Worm (Caenorhabditis elegans) whole organism, L1 larva: ENCODE results near the gene ooc-5.
A peak's percentile ranks its signal among the peaks of the same experiment; 100 is the strongest.

Experiments used
- C16A3.4 ChIP-seq: fragments of 150-350 bp; optimal IDR thresholded peaks from 2 replicates; lab custom pipeline; 2014; ENCODE audit warnings: missing biosample characterization, missing genetic modification characterization
- Y116A8C.19 ChIP-seq: sonication (generic microtip); optimal IDR thresholded peaks from 2 replicates; lab custom pipeline; 2016; ENCODE audit warnings: missing compliant biosample characterization, missing genetic modification characterization, borderline replicate concordance
- alr-1 ChIP-seq: fragments of 200-800 bp; sonication (Bioruptor generic); optimal IDR thresholded peaks from 2 replicates; lab custom pipeline; 2018; ENCODE audit warnings: borderline replicate concordance, mild to moderate bottlenecking, missing genetic modification characterization, missing compliant biosample characterization
- ama-1 ChIP-seq: fragments of 150-350 bp; optimal IDR thresholded peaks from 2 replicates; lab custom pipeline; 2014
- ceh-82 ChIP-seq, 3 experiments: fragments of 150-350 bp in 1 of 3; sonication (generic microtip) in 2 of 3; optimal IDR thresholded peaks; 2 replicates each; lab custom pipeline; 2014 to 2017; ENCODE audit warnings: missing biosample characterization in 3 of 3, missing genetic modification characterization in 3 of 3
- ceh-88 ChIP-seq: fragments of 200-800 bp; sonication (Bioruptor generic); IDR thresholded peaks from 2 replicates; pipeline ENCODE4 v1.3.6; 2022; ENCODE audit warnings: missing genetic modification characterization, missing compliant biosample characterization
- efl-1 ChIP-seq, 4 experiments: fragments of 150-350 bp; optimal IDR thresholded peaks in 3 of 4; peaks in 1 of 4; 1 replicate in 1 of 4; 2 replicates in 3 of 4; lab custom pipeline; 2014; ENCODE audit warnings: missing biosample characterization in 2 of 4, missing genetic modification characterization in 2 of 4, missing genetic modification reagents in 2 of 4
- egl-27 ChIP-seq, 2 experiments: fragments of 150-350 bp in 1 of 2; sonication (generic microtip); optimal IDR thresholded peaks; 3 replicates each; lab custom pipeline; 2017 to 2018; ENCODE audit warnings: missing biosample characterization in 2 of 2, missing genetic modification characterization in 2 of 2, missing genetic modification reagents in 2 of 2
- fkh-10 ChIP-seq: sonication (generic microtip); optimal IDR thresholded peaks from 2 replicates; lab custom pipeline; 2017; ENCODE audit warnings: missing biosample characterization, missing genetic modification reagents, missing genetic modification characterization
- fkh-4 ChIP-seq: sonication (generic microtip); optimal IDR thresholded peaks from 2 replicates; lab custom pipeline; 2016; ENCODE audit warnings: missing compliant biosample characterization, missing genetic modification characterization, borderline replicate concordance
- isw-1 ChIP-seq: fragments of 200-800 bp; sonication (Bioruptor generic); IDR thresholded peaks from 2 replicates; pipeline ENCODE4 v1.3.6; 2022; ENCODE audit warnings: missing genetic modification characterization, missing compliant biosample characterization
- jun-1 ChIP-seq: fragments of 150-350 bp; optimal IDR thresholded peaks from 2 replicates; lab custom pipeline; 2014; ENCODE audit warnings: missing biosample characterization, missing genetic modification reagents, missing genetic modification characterization
- lin-13 ChIP-seq: fragments of 150-350 bp; optimal IDR thresholded peaks from 2 replicates; lab custom pipeline; 2014; ENCODE audit warnings: missing biosample characterization, missing genetic modification reagents, missing genetic modification characterization
- lin-14 ChIP-seq: fragments of 200-800 bp; sonication (Bioruptor generic); optimal IDR thresholded peaks from 2 replicates; lab custom pipeline; 2018; ENCODE audit warnings: mild to moderate bottlenecking, missing genetic modification characterization, moderate library complexity, missing compliant biosample characterization
- lin-35 ChIP-seq, 2 experiments: fragments of 150-350 bp; optimal IDR thresholded peaks; 2 replicates each; lab custom pipeline; 2014; ENCODE audit warnings: missing biosample characterization in 2 of 2, missing genetic modification characterization in 2 of 2, missing genetic modification reagents in 2 of 2
- mab-9 ChIP-seq: fragments of 200-800 bp; sonication (Bioruptor generic); IDR thresholded peaks from 2 replicates; pipeline ENCODE4 v1.3.6; 2022; ENCODE audit warnings: missing genetic modification reagents, missing genetic modification characterization, missing compliant biosample characterization
- mdl-1 ChIP-seq, 2 experiments: fragments of 150-350 bp; optimal IDR thresholded peaks; 2 replicates each; lab custom pipeline; 2014 to 2017; ENCODE audit warnings: missing biosample characterization in 2 of 2, missing genetic modification characterization in 2 of 2, inconsistent platforms in 1 of 2
- nhr-11 ChIP-seq: fragments of 150-350 bp; optimal IDR thresholded peaks from 2 replicates; lab custom pipeline; 2014; ENCODE audit warnings: missing biosample characterization, missing genetic modification characterization
- nhr-12 ChIP-seq: sonication (generic microtip); optimal IDR thresholded peaks from 2 replicates; lab custom pipeline; 2017; ENCODE audit warnings: missing biosample characterization, missing genetic modification characterization
- nhr-19 ChIP-seq: fragments of 200-800 bp; sonication (Bioruptor generic); conservative IDR thresholded peaks from 2 replicates; pipeline ENCODE4 v1.3.6; 2022; ENCODE audit warnings: missing genetic modification characterization, missing compliant biosample characterization
- nhr-20 ChIP-seq: sonication (generic microtip); optimal IDR thresholded peaks from 2 replicates; lab custom pipeline; 2016; ENCODE audit warnings: mild to moderate bottlenecking, missing genetic modification characterization, missing compliant biosample characterization
- nhr-237 ChIP-seq: fragments of 150-350 bp; optimal IDR thresholded peaks from 2 replicates; lab custom pipeline; 2014; ENCODE audit warnings: missing biosample characterization, missing genetic modification characterization
- nhr-28 ChIP-seq: fragments of 150-350 bp; optimal IDR thresholded peaks from 2 replicates; lab custom pipeline; 2014; ENCODE audit warnings: missing biosample characterization, missing genetic modification characterization
- nhr-47 ChIP-seq: sonication (generic microtip); optimal IDR thresholded peaks from 2 replicates; lab custom pipeline; 2016; ENCODE audit warnings: mild to moderate bottlenecking, missing genetic modification characterization, moderate library complexity, missing compliant biosample characterization
- nhr-71 ChIP-seq: sonication (generic microtip); optimal IDR thresholded peaks from 2 replicates; lab custom pipeline; 2016; ENCODE audit warnings: mild to moderate bottlenecking, missing genetic modification characterization, moderate library complexity, missing compliant biosample characterization
- nhr-76 ChIP-seq: sonication (generic microtip); optimal IDR thresholded peaks from 2 replicates; lab custom pipeline; 2017; ENCODE audit warnings: missing biosample characterization, missing genetic modification characterization
- pag-3 ChIP-seq: sonication (generic microtip); optimal IDR thresholded peaks from 2 replicates; lab custom pipeline; 2017; ENCODE audit warnings: missing genetic modification characterization, mild to moderate bottlenecking, missing compliant biosample characterization, antibody characterized with exemption, borderline replicate concordance; ENCODE audit not compliant: insufficient read depth
- rnt-1 ChIP-seq: sonication (generic microtip); optimal IDR thresholded peaks from 2 replicates; lab custom pipeline; 2016; ENCODE audit warnings: mild to moderate bottlenecking, missing genetic modification characterization, moderate library complexity, missing compliant biosample characterization
- snu-23 ChIP-seq: sonication (generic microtip); optimal IDR thresholded peaks from 2 replicates; lab custom pipeline; 2016; ENCODE audit warnings: missing genetic modification characterization, missing compliant biosample characterization
- sup-37 ChIP-seq: fragments of 200-800 bp; sonication (Bioruptor generic); optimal IDR thresholded peaks from 2 replicates; lab custom pipeline; 2018; ENCODE audit warnings: mild to moderate bottlenecking, missing genetic modification characterization, missing compliant biosample characterization
- swsn-7 ChIP-seq: sonication (generic microtip); optimal IDR thresholded peaks from 2 replicates; lab custom pipeline; 2016; ENCODE audit warnings: missing genetic modification characterization, missing compliant biosample characterization
- tbx-2 ChIP-seq: sonication (generic microtip); optimal IDR thresholded peaks from 2 replicates; lab custom pipeline; 2016; ENCODE audit warnings: missing genetic modification characterization, missing compliant biosample characterization
- tlp-1 ChIP-seq: fragments of 150-350 bp; optimal IDR thresholded peaks from 2 replicates; lab custom pipeline; 2014; ENCODE audit warnings: missing biosample characterization, missing genetic modification characterization
- vab-15 ChIP-seq: sonication (generic microtip); optimal IDR thresholded peaks from 2 replicates; lab custom pipeline; 2017; ENCODE audit warnings: missing genotype, mild to moderate bottlenecking, missing genetic modification characterization, missing compliant biosample characterization
- zip-4 ChIP-seq: fragments of 200-800 bp; sonication (Bioruptor generic); optimal IDR thresholded peaks from 2 replicates; lab custom pipeline; 2018; ENCODE audit warnings: mild to moderate bottlenecking, missing genetic modification characterization, moderate library complexity, missing compliant biosample characterization

The ooc-5 gene

DNA sequence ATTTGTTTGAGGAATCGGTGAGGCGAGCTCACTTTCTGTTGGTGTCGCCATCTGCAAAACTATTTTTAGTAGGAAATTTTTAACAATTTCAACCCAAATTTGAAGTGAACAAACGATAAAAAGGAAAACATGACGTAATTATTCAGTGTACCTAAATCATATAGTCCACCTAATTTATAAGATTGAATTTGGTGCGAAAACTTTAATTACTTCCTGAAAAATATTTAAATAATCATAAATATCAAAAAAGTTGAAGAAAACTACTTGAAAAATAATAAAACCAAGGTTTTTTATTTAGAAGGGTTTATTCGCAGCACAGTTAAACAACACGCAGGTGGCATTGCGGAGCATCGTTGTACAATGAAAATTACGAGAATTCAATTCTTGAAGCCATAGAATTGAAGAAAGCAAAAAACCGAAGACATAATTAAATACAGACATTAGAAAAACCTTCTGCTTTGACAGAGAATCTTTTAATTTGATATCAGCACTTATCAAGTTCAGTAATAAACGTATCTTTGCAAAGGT lies 19.4 kb upstream of the ooc-5 start, which contains the start of gene tomm-40 (continued):
- no peak for TF ChIP-seq ceh-88 (GFP tag; lab: Robert Waterston, UW)
- no peak for TF ChIP-seq nhr-12 (tag; lab: Kevin White, UChicago)
- no peak for TF ChIP-seq isw-1 (GFP tag; lab: Robert Waterston, UW)
- TF ChIP-seq lin-14, result no peak
- TF ChIP-seq fkh-10 (GFP tag; lab: Kevin White, UChicago), result no peak
- no peak for TF ChIP-seq egl-27 (tag; optimal IDR thresholded peaks at IDR 0.05; lab: Kevin White, UChicago)
- TF ChIP-seq lin-13, result no peak
- TF ChIP-seq nhr-237 (tag; lab: Kevin White, UChicago), result no peak
- TF ChIP-seq nhr-71, result peak; percentile 31
- no peak for TF ChIP-seq vab-15 (tag; lab: Kevin White, UChicago)
- no peak for TF ChIP-seq pag-3 (tag; lab: Kevin White, UChicago)
- TF ChIP-seq tbx-2 (tag; lab: Kevin White, UChicago), result no peak
- TF ChIP-seq nhr-11 (tag; lab: Kevin White, UChicago), result no peak
- TF ChIP-seq mdl-1 (tag; optimal IDR thresholded peaks at IDR 0.05; lab: Kevin White, UChicago), result no peak
- TF ChIP-seq nhr-20 (tag; lab: Kevin White, UChicago), result peak; percentile 3
- no peak for TF ChIP-seq rnt-1 (tag; lab: Kevin White, UChicago)
- no peak for TF ChIP-seq nhr-76 (tag; lab: Kevin White, UChicago)
- no peak for TF ChIP-seq fkh-4 (tag; lab: Kevin White, UChicago)
- TF ChIP-seq zip-4 (GFP tag; lab: Kevin White, UChicago), result no peak
- no peak for TF ChIP-seq jun-1 (tag; lab: Kevin White, UChicago)

DNA sequence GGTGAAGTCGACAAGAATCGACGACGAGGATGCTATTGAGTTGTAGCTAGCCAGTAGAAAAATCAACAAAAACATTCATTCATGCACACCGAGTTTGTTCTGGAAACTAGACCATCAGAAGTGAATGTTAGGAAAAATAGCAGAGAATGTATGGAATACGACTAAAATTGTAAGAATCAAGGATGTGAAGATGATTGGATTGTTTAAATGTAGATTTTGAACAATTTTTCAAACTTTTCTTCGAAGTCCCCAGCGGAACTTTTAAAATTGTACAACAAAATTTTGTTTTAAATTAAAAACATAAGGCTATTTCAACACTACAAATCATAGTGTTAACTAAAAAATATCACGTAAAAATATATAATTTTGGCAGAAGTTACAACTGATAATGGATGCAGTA lies 10.3 kb upstream of the ooc-5 start, which contains the start of gene C18E9.7:
Gene C18E9.7, minus strand, starts transcription at position 101 of the 400 bp plus-strand sequence.
- TF ChIP-seq Y116A8C.19 (no peak), alr-1 (tag; lab: Kevin White, UChicago) (no peak), ceh-82 (tag; optimal IDR thresholded peaks at IDR 0.05; lab: Kevin White, UChicago) (no peak), swsn-7 (tag; lab: Kevin White, UChicago) (no peak), C16A3.4 (tag; lab: Kevin White, UChicago) (no peak), lin-35 (GFP tag; optimal IDR thresholded peaks at IDR 0.05; lab: Kevin White, UChicago) (no peak), fkh-4 (tag; lab: Kevin White, UChicago) (no peak), snu-23 (no peak), nhr-12 (tag; lab: Kevin White, UChicago) (no peak), tbx-2 (tag; lab: Kevin White, UChicago) (no peak)
- TF ChIP-seq, all 84 proteins: peak for 0

DNA sequence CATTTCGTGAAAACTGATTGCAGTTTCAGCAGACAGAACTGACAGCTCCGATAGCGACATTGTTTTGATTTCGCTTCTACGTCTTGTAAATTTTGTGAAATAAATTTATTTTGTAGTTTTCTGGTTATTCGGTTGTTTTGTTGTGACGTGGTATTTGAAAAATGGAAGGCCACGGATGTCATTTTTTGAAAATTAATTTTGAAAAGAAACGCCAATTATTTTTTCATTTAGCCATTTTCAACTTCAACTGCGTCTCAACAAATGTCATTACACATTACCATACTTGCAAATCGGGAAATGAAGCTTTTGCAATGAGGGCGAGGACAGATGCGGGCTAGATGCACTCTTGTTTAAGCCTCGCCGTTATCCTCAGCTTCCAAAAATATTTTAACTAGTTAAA lies 5.0 kb upstream of the ooc-5 start, which contains the start of gene C18E9.8:
Gene C18E9.8, minus strand, starts transcription at position 101 of the 400 bp plus-strand sequence.
- TF ChIP-seq sup-37 (GFP tag; lab: Kevin White, UChicago) (no peak), mab-9 (no peak), nhr-19 (GFP tag; lab: Robert Waterston, UW) (no peak), lin-35 (GFP tag; optimal IDR thresholded peaks at IDR 0.05; lab: Kevin White, UChicago) (peak in 1 of 2 experiments; percentile 9), nhr-28 (no peak), nhr-47 (tag; lab: Kevin White, UChicago) (no peak), vab-15 (tag; lab: Kevin White, UChicago) (no peak), efl-1 (optimal IDR thresholded peaks at IDR 0.05; lab: Kevin White, UChicago) (no peak), efl-1 (GFP tag; optimal IDR thresholded peaks at IDR 0.05 in 1 of 2; lab: Kevin White, UChicago) (no peak), ama-1 (lab: Kevin White, UChicago) (peak; percentile 32), mdl-1 (tag; optimal IDR thresholded peaks at IDR 0.05; lab: Kevin White, UChicago) (no peak), tlp-1 (tag; lab: Kevin White, UChicago) (no peak)
